Worm (Caenorhabditis elegans) whole organism, early embryonic: ENCODE data around the gene mdt-28.

ENCODE experiments used
- B0310.2 ChIP-seq: sonication (generic microtip); optimal IDR thresholded peaks from 2 replicates; lab custom pipeline; 2016; ENCODE audit warnings: mild to moderate bottlenecking, missing genetic modification characterization, missing compliant biosample characterization
- F13C5.2 ChIP-seq: sonication (generic microtip); optimal IDR thresholded peaks from 2 replicates; lab custom pipeline; 2017; ENCODE audit warnings: mild to moderate bottlenecking, missing genetic modification characterization, inconsistent platforms, missing compliant biosample characterization
- aly-1 ChIP-seq: sonication (generic microtip); optimal IDR thresholded peaks from 2 replicates; lab custom pipeline; 2016; ENCODE audit warnings: missing genetic modification characterization, missing compliant biosample characterization
- ama-1 ChIP-seq: fragments of 150-350 bp; optimal IDR thresholded peaks from 2 replicates; lab custom pipeline; 2014
- ceh-36 ChIP-seq: sonication (generic microtip); optimal IDR thresholded peaks from 2 replicates; lab custom pipeline; 2016; ENCODE audit warnings: missing genetic modification characterization, inconsistent platforms, missing compliant biosample characterization
- ets-7 ChIP-seq: sonication (generic microtip); optimal IDR thresholded peaks from 2 replicates; lab custom pipeline; 2016; ENCODE audit warnings: missing genotype, missing genetic modification characterization, missing compliant biosample characterization
- hmbx-1 ChIP-seq: sonication (generic microtip); optimal IDR thresholded peaks from 2 replicates; lab custom pipeline; 2016; ENCODE audit warnings: mild to moderate bottlenecking, missing genetic modification characterization, missing compliant biosample characterization
- hmg-4 ChIP-seq: fragments of 200-800 bp; sonication (Bioruptor generic); optimal IDR thresholded peaks from 2 replicates; lab custom pipeline; 2018; ENCODE audit warnings: mild to moderate bottlenecking, missing genetic modification characterization, missing compliant biosample characterization
- hnd-1 ChIP-seq: sonication (generic microtip); optimal IDR thresholded peaks from 2 replicates; lab custom pipeline; 2016; ENCODE audit warnings: missing genetic modification characterization, missing compliant biosample characterization
- pes-1 ChIP-seq: fragments of 200-800 bp; sonication (Bioruptor generic); IDR thresholded peaks from 2 replicates; pipeline ENCODE4 v1.3.6; 2022; ENCODE audit warnings: missing genetic modification reagents, missing genetic modification characterization, missing compliant biosample characterization
- scrt-1 ChIP-seq: fragments of 200-800 bp; sonication (Bioruptor generic); IDR thresholded peaks from 2 replicates; pipeline ENCODE4 v1.3.6; 2022; ENCODE audit warnings: missing genetic modification characterization, missing compliant biosample characterization
- sea-1 ChIP-seq: fragments of 200-800 bp; sonication (Bioruptor generic); conservative IDR thresholded peaks from 2 replicates; pipeline ENCODE4 v1.3.6; 2022; ENCODE audit warnings: missing genetic modification characterization, missing compliant biosample characterization
- tbx-37 ChIP-seq: fragments of 200-800 bp; sonication (Bioruptor generic); conservative IDR thresholded peaks from 2 replicates; pipeline ENCODE4 v1.3.6; 2022; ENCODE audit warnings: missing genetic modification reagents, missing genetic modification characterization, missing compliant biosample characterization
- tra-4 ChIP-seq: sonication (generic microtip); optimal IDR thresholded peaks from 2 replicates; lab custom pipeline; 2017; ENCODE audit warnings: missing genetic modification characterization, missing compliant biosample characterization

DNA sequence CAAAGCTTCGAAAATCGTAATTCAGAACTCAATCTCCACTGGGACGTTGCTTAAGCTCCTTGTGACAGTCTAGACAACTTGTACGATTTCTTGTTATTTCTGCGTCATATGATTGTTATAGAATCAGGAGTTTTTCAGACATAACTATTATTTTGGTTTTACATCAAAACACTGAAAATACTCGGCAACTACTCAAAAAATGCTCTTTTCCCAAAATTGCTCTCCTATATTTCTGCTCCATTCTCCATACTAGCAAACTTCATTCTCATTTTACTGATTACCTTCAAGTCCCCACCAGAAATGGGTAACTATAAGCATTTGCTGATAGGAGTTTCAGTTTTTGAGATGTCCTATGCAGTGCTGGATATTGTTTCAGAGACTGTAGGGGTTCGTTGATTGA, 46.3 kb upstream of the mdt-28 start, which contains the start of gene C55A1.1:
- TF ChIP-seq F13C5.2 (tag; lab: Kevin White, UChicago): no peak
- TF ChIP-seq ceh-36 (tag; lab: Kevin White, UChicago): no peak
- TF ChIP-seq ama-1: no peak
- TF ChIP-seq B0310.2 (tag; lab: Kevin White, UChicago): no peak
- no peak for TF ChIP-seq tbx-37 (GFP tag; lab: Robert Waterston, UW)
- no peak for TF ChIP-seq aly-1
- no peak for TF ChIP-seq hnd-1 (tag; lab: Kevin White, UChicago)
- no peak for TF ChIP-seq sea-1
- TF ChIP-seq tra-4 (tag; lab: Kevin White, UChicago): no peak
- TF ChIP-seq scrt-1 (GFP tag; lab: Robert Waterston, UW): no peak
- TF ChIP-seq hmbx-1 (tag; lab: Kevin White, UChicago): no peak
- no peak for TF ChIP-seq hmg-4 (GFP tag; lab: Kevin White, UChicago)
- TF ChIP-seq pes-1 (GFP tag; lab: Robert Waterston, UW): no peak
- TF ChIP-seq ets-7 (tag; lab: Kevin White, UChicago): no peak
